Fruit fly (Drosophila melanogaster): ENCODE results near the gene HisRS.

The HisRS gene

DNA sequence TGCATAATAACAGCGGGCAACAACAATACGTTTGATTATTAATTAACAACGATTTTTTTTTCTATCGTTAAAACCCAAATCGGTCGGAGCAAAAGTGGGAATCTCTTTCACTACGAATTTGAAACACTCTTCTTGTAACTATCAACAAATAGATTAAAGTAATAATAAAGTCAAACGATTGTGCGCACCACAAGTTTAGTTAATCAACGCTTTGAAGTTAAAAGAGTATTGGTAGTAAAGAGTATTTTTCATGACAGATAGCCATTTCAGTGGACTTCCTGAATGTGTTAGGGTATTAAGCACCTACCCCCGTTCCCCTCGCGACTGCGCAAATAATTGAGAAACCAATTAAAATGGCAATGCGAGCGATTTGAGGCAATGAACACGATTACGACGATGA is 31.6 kb downstream of the HisRS start (continued):
- TF ChIP-seq CG15696 (tag; optimal IDR thresholded peaks at IDR 0.05) (peak; percentile 60), CG11504 (tag; optimal IDR thresholded peaks at IDR 0.05) (peak; percentile 88), CG18011 (GFP tag; optimal IDR thresholded peaks at IDR 0.05) (peak; percentile 44), crc (GFP tag; optimal IDR thresholded peaks at IDR 0.05) (peak; percentile 50), seq (GFP tag; IDR thresholded peaks at IDR 0.05) (peak; percentile 82), CG12942 (GFP tag; optimal IDR thresholded peaks at IDR 0.05) (peak; percentile 51), CG4360 (GFP tag; IDR thresholded peaks at IDR 0.05) (0 out of 2 replicates have a peak, but pooled peaks have one; percentile 17), zf30C (GFP tag; optimal IDR thresholded peaks at IDR 0.05) (no peak), maf-S (GFP tag; optimal IDR thresholded peaks at IDR 0.05) (peak; percentile 62), CG13424 (tag; optimal IDR thresholded peaks at IDR 0.05) (peak; percentile 85), pnt (GFP tag; optimal IDR thresholded peaks at IDR 0.05) (peak; percentile 76), CG6654 (GFP tag; optimal IDR thresholded peaks at IDR 0.05) (peak; percentile 15), CG11696 (GFP tag; IDR thresholded peaks at IDR 0.05) (0 out of 2 replicates have a peak, but pooled peaks have one; percentile 39), CG7372 (GFP tag; IDR thresholded peaks at IDR 0.05) (peak; percentile 88), Xrp1 (GFP tag; IDR thresholded peaks at IDR 0.05) (peak; percentile 85), CG13287 (GFP tag; IDR thresholded peaks at IDR 0.05; ENCODE audit: partially characterized antibody) (no peak), CG12236 (GFP tag; optimal IDR thresholded peaks at IDR 0.05) (peak; percentile 37), sc (optimal IDR thresholded peaks at IDR 0.05) (no peak), sc (GFP tag; optimal IDR thresholded peaks at IDR 0.05) (peak; percentile 22), inv (GFP tag; IDR thresholded peaks at IDR 0.05; ENCODE audit: partially characterized antibody) (no peak), CG8924 (tag; optimal IDR thresholded peaks at IDR 0.05) (peak; percentile 74), Asciz (GFP tag; optimal IDR thresholded peaks at IDR 0.05) (peak; percentile 34), CG9215 (GFP tag; IDR thresholded peaks at IDR 0.05) (peak; percentile 79), dimm (GFP tag; IDR thresholded peaks at IDR 0.05) (no peak), stc (GFP tag; IDR thresholded peaks at IDR 0.05) (peak; percentile 84), sens (GFP tag) (peak; percentile 94), CG16813 (GFP tag; IDR thresholded peaks at IDR 0.05; ENCODE audit: partially characterized antibody) (no peak), bbx (GFP tag; IDR thresholded peaks at IDR 0.05; ENCODE audit: partially characterized antibody) (no peak), CG4707 (GFP tag; optimal IDR thresholded peaks at IDR 0.05) (peak; percentile 40), ap (GFP tag; IDR thresholded peaks at IDR 0.05) (peak; percentile 82), da (GFP tag; optimal IDR thresholded peaks at IDR 0.05) (no peak), tio (GFP tag; optimal IDR thresholded peaks at IDR 0.05) (peak; percentile 50), CG31441 (GFP tag; IDR thresholded peaks at IDR 0.05) (peak; percentile 82), CG14014 (GFP tag; IDR thresholded peaks at IDR 0.05) (peak; percentile 89), wdn (GFP tag; IDR thresholded peaks at IDR 0.05) (0 out of 2 replicates have a peak, but pooled peaks have one; percentile 41), CG18619 (GFP tag; optimal IDR thresholded peaks at IDR 0.05) (peak; percentile 62), ci (GFP tag; IDR thresholded peaks at IDR 0.05) (peak; percentile 84), fd3F (GFP tag; optimal IDR thresholded peaks at IDR 0.05) (peak; percentile 81), HmgD (GFP tag; optimal IDR thresholded peaks at IDR 0.05) (no peak), CG42726 (GFP tag; IDR thresholded peaks at IDR 0.05; ENCODE audit: partially characterized antibody) (no peak), CG30431 (GFP tag; optimal IDR thresholded peaks at IDR 0.05) (peak; percentile 26), CG18599 (GFP tag; optimal IDR thresholded peaks at IDR 0.05) (peak; percentile 76), Nf-YA (GFP tag; IDR thresholded peaks at IDR 0.05) (peak; percentile 79), wor (GFP tag; IDR thresholded peaks at IDR 0.05) (peak; percentile 52), jumu (GFP tag; optimal IDR thresholded peaks at IDR 0.05) (peak; percentile 70), CG6765 (GFP tag; optimal IDR thresholded peaks at IDR 0.05) (peak; percentile 33), fd64A (GFP tag; optimal IDR thresholded peaks at IDR 0.05) (no peak), nom (GFP tag; optimal IDR thresholded peaks at IDR 0.05) (no peak), twi (tag; optimal IDR thresholded peaks at IDR 0.05) (peak; percentile 23), CG10366 (GFP tag; IDR thresholded peaks at IDR 0.05) (peak; percentile 77), CG10274 (GFP tag; optimal IDR thresholded peaks at IDR 0.05) (peak; percentile 55)
